Worm (Caenorhabditis elegans) whole organism, late embryonic: ENCODE data around the gene bath-33.

Experiments used
- C08G9.2 ChIP-seq: sonication (generic microtip); optimal IDR thresholded peaks from 2 replicates; lab custom pipeline; 2016; ENCODE audit warnings: mild to moderate bottlenecking, missing genetic modification characterization, moderate library complexity, missing compliant biosample characterization
- che-1 ChIP-seq: sonication (generic microtip); optimal IDR thresholded peaks from 2 replicates; lab custom pipeline; 2016; ENCODE audit warnings: mild to moderate bottlenecking, missing genetic modification characterization, missing compliant biosample characterization
- dmd-4 ChIP-seq: sonication (generic microtip); optimal IDR thresholded peaks from 2 replicates; lab custom pipeline; 2016; ENCODE audit warnings: borderline replicate concordance, missing genetic modification characterization, missing compliant biosample characterization
- elt-2 ChIP-seq: sonication (generic microtip); optimal IDR thresholded peaks from 2 replicates; lab custom pipeline; 2016; ENCODE audit warnings: missing genetic modification reagents, missing genetic modification characterization, missing compliant biosample characterization
- elt-4 ChIP-seq: sonication (generic microtip); optimal IDR thresholded peaks from 2 replicates; lab custom pipeline; 2016; ENCODE audit warnings: missing genetic modification characterization, missing compliant biosample characterization
- madf-2 ChIP-seq: sonication (generic microtip); optimal IDR thresholded peaks from 2 replicates; lab custom pipeline; 2017; ENCODE audit warnings: missing genetic modification characterization, missing compliant biosample characterization
- mec-3 ChIP-seq: sonication (generic microtip); optimal IDR thresholded peaks from 2 replicates; lab custom pipeline; 2016; ENCODE audit warnings: borderline replicate concordance, missing genetic modification characterization, missing compliant biosample characterization
- nfya-1 ChIP-seq: sonication (generic microtip); optimal IDR thresholded peaks from 2 replicates; lab custom pipeline; 2017; ENCODE audit warnings: missing genetic modification characterization, mild to moderate bottlenecking, missing compliant biosample characterization, antibody characterized with exemption, moderate library complexity
- pag-3 ChIP-seq: sonication (generic microtip); optimal IDR thresholded peaks from 2 replicates; lab custom pipeline; 2016; ENCODE audit warnings: missing compliant biosample characterization, missing genetic modification characterization, borderline replicate concordance
- pqm-1 ChIP-seq: sonication (generic microtip); optimal IDR thresholded peaks from 2 replicates; lab custom pipeline; 2016; ENCODE audit warnings: missing genetic modification characterization, missing compliant biosample characterization

ce11 chrII:1589845-1590244, 16.1 kb downstream of the bath-33 start, which contains the start of gene T07H3.7:
- TF ChIP-seq pqm-1 (tag; lab: Kevin White, UChicago), result no peak
- no peak for TF ChIP-seq mec-3 (tag; lab: Kevin White, UChicago)
- no peak for TF ChIP-seq elt-2 (tag; lab: Kevin White, UChicago)
- TF ChIP-seq pag-3 (tag; lab: Kevin White, UChicago), result no peak
- no peak for TF ChIP-seq nfya-1 (tag; lab: Kevin White, UChicago)
- TF ChIP-seq che-1 (tag; lab: Kevin White, UChicago), result no peak
- no peak for TF ChIP-seq madf-2
- TF ChIP-seq elt-4 (tag; lab: Kevin White, UChicago), result no peak
- no peak for TF ChIP-seq dmd-4 (tag; lab: Kevin White, UChicago)
- TF ChIP-seq C08G9.2 (tag; lab: Kevin White, UChicago), result no peak
